Fruit fly (Drosophila melanogaster) whole organism, pupa: ENCODE data around the gene Lcp65Ad.

Source experiments
- CG10348 ChIP-seq: fragments of 200-800 bp; sonication (Bioruptor generic); IDR thresholded peaks from 2 replicates; pipeline ENCODE4 v1.3.6; 2022; ENCODE audit warnings: missing biosample characterization, missing genetic modification characterization
- CG12605 ChIP-seq: fragments of 200-800 bp; sonication (Bioruptor generic); IDR thresholded peaks from 2 replicates; pipeline ENCODE4 v1.3.6; 2022; ENCODE audit warnings: missing biosample characterization, missing genetic modification characterization
- CG13204 ChIP-seq: fragments of 200-800 bp; sonication (Bioruptor generic); optimal IDR thresholded peaks from 2 replicates; lab custom pipeline; 2018; ENCODE audit warnings: missing biosample characterization, mild to moderate bottlenecking, missing genetic modification characterization, moderate library complexity
- CG14655 ChIP-seq: fragments of 200-800 bp; sonication (Bioruptor generic); optimal IDR thresholded peaks from 3 replicates; lab custom pipeline; 2017; ENCODE audit warnings: mild to moderate bottlenecking, missing biosample characterization, missing genetic modification reagents, missing genetic modification characterization
- CG15710 ChIP-seq: fragments of 200-800 bp; sonication (Bioruptor generic); optimal IDR thresholded peaks from 2 replicates; lab custom pipeline; 2018; ENCODE audit warnings: missing biosample characterization, mild to moderate bottlenecking, missing genetic modification characterization, moderate library complexity
- CG17806 ChIP-seq: fragments of 200-800 bp; sonication (Bioruptor generic); optimal IDR thresholded peaks from 2 replicates; lab custom pipeline; 2018; ENCODE audit warnings: missing biosample characterization, mild to moderate bottlenecking, missing genetic modification characterization, moderate library complexity
- CG32121 ChIP-seq: fragments of 200-800 bp; sonication (Bioruptor generic); IDR thresholded peaks from 2 replicates; pipeline ENCODE4 v1.3.6; 2022; ENCODE audit warnings: missing biosample characterization, missing genetic modification characterization
- CG34367 ChIP-seq: fragments of 200-800 bp; sonication (Bioruptor generic); optimal IDR thresholded peaks from 2 replicates; lab custom pipeline; 2018; ENCODE audit warnings: missing biosample characterization, mild to moderate bottlenecking, missing genetic modification characterization
- CG4496 ChIP-seq: fragments of 200-800 bp; sonication (Bioruptor generic); IDR thresholded peaks from 3 replicates; pipeline ENCODE4 v1.3.6; 2022; ENCODE audit warnings: missing biosample characterization, missing genetic modification characterization
- CG8159 ChIP-seq: fragments of 200-800 bp; sonication (Bioruptor generic); optimal IDR thresholded peaks from 3 replicates; lab custom pipeline; 2018; ENCODE audit warnings: missing biosample characterization, mild to moderate bottlenecking, missing genetic modification characterization, moderate library complexity
- CG8301 ChIP-seq: fragments of 200-800 bp; sonication (Bioruptor generic); optimal IDR thresholded peaks from 2 replicates; lab custom pipeline; 2018; ENCODE audit warnings: missing biosample characterization, mild to moderate bottlenecking, missing genetic modification characterization
- CG9948 ChIP-seq: fragments of 200-800 bp; sonication (Bioruptor generic); optimal IDR thresholded peaks from 2 replicates; lab custom pipeline; 2018; ENCODE audit warnings: missing biosample characterization, mild to moderate bottlenecking, missing genetic modification characterization, moderate library complexity
- D1 ChIP-seq: fragments of 200-800 bp; sonication (Bioruptor generic); optimal IDR thresholded peaks from 2 replicates; lab custom pipeline; 2018; ENCODE audit warnings: missing biosample characterization, mild to moderate bottlenecking, missing genetic modification characterization, moderate library complexity
- EcR ChIP-seq: fragments of 200-800 bp; sonication (Bioruptor generic); optimal IDR thresholded peaks from 3 replicates; lab custom pipeline; 2019; ENCODE audit warnings: missing biosample characterization, missing genetic modification characterization, mild to moderate bottlenecking, moderate library complexity, missing genetic modification reagents
- Ets98B ChIP-seq: fragments of 200-800 bp; sonication (Bioruptor generic); IDR thresholded peaks from 2 replicates; pipeline ENCODE4 v1.3.6; 2022; ENCODE audit warnings: missing biosample characterization, missing genetic modification characterization
- Pif1A ChIP-seq: fragments of 200-800 bp; sonication (Bioruptor generic); optimal IDR thresholded peaks from 3 replicates; lab custom pipeline; 2016; ENCODE audit warnings: missing biosample characterization, missing genetic modification characterization
- Pif1B ChIP-seq: fragments of 200-800 bp; sonication (Bioruptor generic); optimal IDR thresholded peaks from 3 replicates; lab custom pipeline; 2016; ENCODE audit warnings: missing biosample characterization, missing genetic modification characterization
- Snoo ChIP-seq: fragments of 200-800 bp; sonication (Bioruptor generic); optimal IDR thresholded peaks from 3 replicates; lab custom pipeline; 2017; ENCODE audit warnings: missing biosample characterization, mild to moderate bottlenecking, missing genetic modification characterization, inconsistent platforms
- fd96Ca ChIP-seq: fragments of 200-800 bp; sonication (Bioruptor generic); IDR thresholded peaks from 3 replicates; pipeline ENCODE4 v1.3.6; 2022; ENCODE audit warnings: missing biosample characterization, missing genetic modification characterization
- gl ChIP-seq: fragments of 200-800 bp; sonication (Bioruptor generic); optimal IDR thresholded peaks from 2 replicates; lab custom pipeline; 2018; ENCODE audit warnings: missing biosample characterization, mild to moderate bottlenecking, missing genetic modification characterization
- rn ChIP-seq: fragments of 200-800 bp; sonication (Bioruptor generic); IDR thresholded peaks from 2 replicates; pipeline ENCODE4 v1.3.6; 2022; ENCODE audit warnings: missing biosample characterization, missing genetic modification characterization

The Lcp65Ad gene

DNA sequence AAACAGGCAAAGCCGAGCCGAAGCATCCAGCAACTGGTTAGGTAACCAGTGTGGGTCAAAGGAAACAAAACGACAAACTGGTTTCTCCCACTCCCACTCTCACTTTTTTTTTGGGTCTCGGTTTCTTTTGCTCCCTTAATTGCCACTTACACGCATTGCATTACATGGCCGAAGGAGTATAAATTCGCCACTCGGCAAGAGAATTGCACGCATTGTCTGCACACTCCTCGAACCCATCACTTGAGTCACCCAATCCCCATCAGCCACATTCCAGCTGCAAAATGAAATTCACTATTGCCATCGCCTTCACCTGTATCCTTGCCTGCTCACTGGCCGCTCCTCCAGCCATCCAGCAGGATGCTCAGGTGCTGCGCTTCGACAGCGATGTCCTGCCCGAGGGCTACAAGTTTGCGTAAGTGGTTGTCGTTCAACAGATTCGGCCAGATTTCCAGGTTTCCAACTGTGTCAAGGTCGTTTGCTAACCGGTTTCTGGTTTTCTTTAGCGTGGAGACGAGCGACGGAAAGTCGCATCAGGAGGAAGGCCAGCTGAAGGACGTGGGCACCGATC lies at the start of gene Lcp65Ad:
Gene Lcp65Ad (plus strand): TSS at position 208 of the 568 bp plus-strand sequence.
- TF ChIP-seq CG8159 (tag; lab: Kevin White, UChicago) (no peak), EcR (GFP tag; lab: Kevin White, UChicago) (peak; percentile 36)

DNA sequence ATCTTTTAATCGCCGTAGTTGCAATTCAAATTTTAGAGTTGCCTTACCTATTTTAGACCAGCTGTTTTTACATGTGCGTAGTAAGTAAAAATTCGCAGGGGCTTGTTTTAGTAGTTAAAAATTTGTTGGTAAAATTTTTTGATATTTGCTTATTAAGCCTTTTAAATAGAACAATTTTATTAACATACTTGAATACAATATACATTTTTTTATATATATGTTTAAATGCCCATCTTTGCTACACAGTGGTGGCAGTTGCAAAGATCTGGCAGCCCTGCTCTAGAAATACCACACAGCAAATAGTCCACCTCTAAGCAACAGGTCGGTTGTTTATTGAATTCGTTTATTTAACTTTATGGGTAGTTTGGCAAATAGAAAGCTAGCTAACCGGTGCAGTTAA lies 48.5 kb upstream of the Lcp65Ad start, which contains the start of the genes CG10467 and loj:
Gene CG10467 (minus strand): TSS at position 51 of the 400 bp plus-strand sequence.
Gene loj (plus strand): TSS at position 291 of the 400 bp plus-strand sequence.
- TF ChIP-seq CG10348 (GFP tag; lab: Robert Waterston, UW) (peak; percentile 87), CG8301 (tag; lab: Kevin White, UChicago) (peak; percentile 82), CG14655 (GFP tag; lab: Kevin White, UChicago) (peak; percentile 88), CG13204 (GFP tag; lab: Kevin White, UChicago) (no peak), CG9948 (tag; lab: Kevin White, UChicago) (peak; percentile 94), rn (peak; percentile 95), EcR (GFP tag; lab: Kevin White, UChicago) (no peak), fd96Ca (peak; percentile 87), CG34367 (tag; lab: Kevin White, UChicago) (peak; percentile 85), CG15710 (tag; lab: Kevin White, UChicago) (peak; percentile 88), Pif1B (GFP tag; lab: Kevin White, UChicago) (peak; percentile 72), Pif1A (GFP tag; lab: Kevin White, UChicago) (peak; percentile 74), CG4496 (peak; percentile 96), Snoo (tag; lab: Kevin White, UChicago) (peak; percentile 86), CG12605 (GFP tag; lab: Robert Waterston, UW) (peak; percentile 81), CG17806 (tag; lab: Kevin White, UChicago) (peak; percentile 94), CG8159 (tag; lab: Kevin White, UChicago) (peak; percentile 91), gl (tag; lab: Kevin White, UChicago) (peak; percentile 37), D1 (peak; percentile 78), Ets98B (GFP tag; lab: Robert Waterston, UW) (peak; percentile 88), CG32121 (GFP tag; lab: Robert Waterston, UW) (peak; percentile 86)
- TF ChIP-seq, all 21 proteins: peak for 19

DNA sequence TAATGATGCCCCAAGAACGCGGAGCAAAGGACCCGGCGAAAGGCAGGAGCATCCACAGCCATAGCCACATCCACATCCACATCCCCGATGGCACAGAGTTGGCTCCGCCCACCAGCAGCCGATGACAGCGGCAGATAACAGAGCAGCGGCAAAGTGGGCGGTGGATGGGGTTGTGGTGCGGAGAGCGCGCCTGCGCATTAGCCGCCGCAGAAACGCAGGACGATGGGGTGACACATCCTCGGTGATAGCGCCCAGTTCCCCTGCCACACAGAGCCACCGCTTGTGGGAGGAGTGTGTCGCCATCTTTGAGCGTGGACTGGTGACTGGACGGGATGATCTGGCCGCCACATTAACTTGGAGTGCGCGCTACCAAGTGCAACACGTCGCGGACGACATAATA lies 45.9 kb upstream of the Lcp65Ad start, which contains the start of gene Ets65A:
Gene Ets65A (plus strand): TSS at position 348 of the 400 bp plus-strand sequence.
- no peak for TF ChIP-seq Pif1B (GFP tag; lab: Kevin White, UChicago)
- no peak for TF ChIP-seq rn
- no peak for TF ChIP-seq gl (tag; lab: Kevin White, UChicago)
- TF ChIP-seq CG9948 (tag; lab: Kevin White, UChicago): no peak

DNA sequence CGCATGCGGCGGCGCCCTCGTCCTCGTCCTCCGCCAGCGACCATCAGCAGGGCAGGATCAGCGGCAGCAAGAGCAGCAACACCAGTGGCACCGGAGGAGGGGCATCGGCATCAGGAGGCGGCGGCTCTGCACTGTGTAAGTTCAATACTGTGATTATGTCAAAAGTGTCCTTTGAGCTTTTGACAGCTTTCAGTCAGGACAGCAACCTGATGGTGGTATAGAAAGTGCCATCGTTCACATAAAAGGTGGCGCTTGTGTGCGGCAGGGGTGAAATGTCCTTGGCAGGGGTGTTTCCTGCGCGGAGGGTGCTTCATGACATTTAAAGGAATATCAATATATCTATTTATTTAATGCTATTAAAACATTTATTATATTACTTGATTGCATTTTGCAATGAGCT lies 39.5 kb upstream of the Lcp65Ad start:
- TF ChIP-seq CG34367 (tag; lab: Kevin White, UChicago) (no peak), CG13204 (GFP tag; lab: Kevin White, UChicago) (no peak), D1 (no peak), Pif1A (GFP tag; lab: Kevin White, UChicago) (no peak), CG12605 (GFP tag; lab: Robert Waterston, UW) (no peak), gl (tag; lab: Kevin White, UChicago) (no peak), CG14655 (GFP tag; lab: Kevin White, UChicago) (no peak), CG15710 (tag; lab: Kevin White, UChicago) (no peak), Snoo (tag; lab: Kevin White, UChicago) (no peak), CG8301 (tag; lab: Kevin White, UChicago) (no peak), CG32121 (GFP tag; lab: Robert Waterston, UW) (no peak), Ets98B (GFP tag; lab: Robert Waterston, UW) (no peak), fd96Ca (no peak), EcR (GFP tag; lab: Kevin White, UChicago) (no peak), CG9948 (tag; lab: Kevin White, UChicago) (no peak), CG10348 (GFP tag; lab: Robert Waterston, UW) (no peak)

DNA sequence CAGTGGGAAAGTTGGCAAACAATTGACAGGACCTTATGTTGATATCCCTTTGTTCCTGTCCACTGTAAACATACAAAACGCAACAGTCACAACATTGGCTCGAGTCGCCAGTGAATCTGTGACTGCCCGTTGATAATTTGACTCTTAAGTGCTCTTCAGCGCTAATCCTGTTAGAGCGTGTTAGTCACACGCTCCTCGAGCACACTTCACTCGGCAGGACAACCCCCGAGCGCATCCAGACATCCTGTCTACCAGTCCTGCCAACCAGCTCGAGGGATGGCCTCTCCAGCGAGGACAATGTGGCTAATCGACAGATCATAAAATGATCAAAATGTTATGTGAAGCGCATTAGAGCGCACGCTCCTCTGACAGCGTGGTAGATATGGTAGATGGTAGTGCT lies 38.6 kb upstream of the Lcp65Ad start:
- TF ChIP-seq fd96Ca: no peak
- no peak for TF ChIP-seq Pif1A (GFP tag; lab: Kevin White, UChicago)
- TF ChIP-seq CG9948 (tag; lab: Kevin White, UChicago): no peak
- TF ChIP-seq CG10348 (GFP tag; lab: Robert Waterston, UW): no peak
- TF ChIP-seq CG14655 (GFP tag; lab: Kevin White, UChicago): no peak
- TF ChIP-seq gl (tag; lab: Kevin White, UChicago): no peak
- no peak for TF ChIP-seq Ets98B (GFP tag; lab: Robert Waterston, UW)
- TF ChIP-seq CG4496: no peak

DNA sequence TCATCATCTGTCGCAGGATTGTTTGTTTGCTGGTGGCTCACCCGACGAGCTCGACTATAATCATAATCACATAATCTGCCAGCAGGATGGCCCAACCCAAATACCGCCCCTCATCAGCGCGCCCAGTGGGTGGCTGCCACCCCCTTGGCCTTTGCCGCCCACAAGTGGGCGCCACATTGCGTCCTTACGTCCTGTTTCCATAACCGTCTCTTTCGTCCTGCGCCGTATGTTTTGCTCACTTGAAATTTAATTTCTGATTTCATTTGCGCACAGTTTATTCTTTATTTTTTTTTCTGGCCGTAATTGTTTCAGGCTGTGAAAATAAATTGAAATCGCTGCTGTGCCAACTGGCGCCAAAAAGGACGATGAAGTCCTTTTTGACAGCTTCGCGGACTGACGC lies 37.8 kb upstream of the Lcp65Ad start:
- TF ChIP-seq rn (no peak), fd96Ca (no peak), CG14655 (GFP tag; lab: Kevin White, UChicago) (no peak), Pif1A (GFP tag; lab: Kevin White, UChicago) (no peak), CG17806 (tag; lab: Kevin White, UChicago) (no peak), CG4496 (no peak), EcR (GFP tag; lab: Kevin White, UChicago) (no peak), CG15710 (tag; lab: Kevin White, UChicago) (no peak)
